Fruit fly (Drosophila melanogaster) whole organism, embryonic: ENCODE results near the gene Mdh1.

Experiments
- Bgb ChIP-seq: fragments of 200-800 bp; sonication (Bioruptor generic); IDR thresholded peaks from 2 replicates; pipeline ENCODE4 v1.3.6; 2022; ENCODE audit warnings: missing biosample characterization, missing genetic modification characterization; ENCODE audit not compliant: partially characterized antibody
- CG10462 ChIP-seq: fragments of 200-800 bp; sonication (Bioruptor generic); optimal IDR thresholded peaks from 2 replicates; lab custom pipeline; 2016; ENCODE audit warnings: missing biosample characterization, missing genetic modification characterization
- CG10565 ChIP-seq: fragments of 200-800 bp; sonication (Bioruptor generic); optimal IDR thresholded peaks from 3 replicates; lab custom pipeline; 2016; ENCODE audit warnings: missing biosample characterization, mild to moderate bottlenecking, missing genetic modification characterization
- CG11560 ChIP-seq: fragments of 200-800 bp; sonication (Bioruptor generic); IDR thresholded peaks from 3 replicates; pipeline ENCODE4 v1.3.6; 2022; ENCODE audit warnings: missing biosample characterization, missing genetic modification characterization
- CG13287 ChIP-seq: fragments of 200-800 bp; sonication (Bioruptor generic); IDR thresholded peaks from 2 replicates; pipeline ENCODE4 v1.3.6; 2022; ENCODE audit warnings: missing biosample characterization, missing genetic modification characterization; ENCODE audit not compliant: partially characterized antibody
- CG13296 ChIP-seq: fragments of 200-800 bp; sonication (Bioruptor generic); optimal IDR thresholded peaks from 3 replicates; lab custom pipeline; 2018; ENCODE audit warnings: missing biosample characterization, mild to moderate bottlenecking, missing genetic modification characterization
- CG13894 ChIP-seq: fragments of 200-800 bp; sonication (Bioruptor generic); optimal IDR thresholded peaks from 3 replicates; lab custom pipeline; 2018; ENCODE audit warnings: missing biosample characterization, mild to moderate bottlenecking, missing genetic modification characterization, moderate library complexity
- CG14860 ChIP-seq: fragments of 200-800 bp; sonication (Bioruptor generic); IDR thresholded peaks from 3 replicates; pipeline ENCODE4 v1.3.6; 2022; ENCODE audit warnings: missing biosample characterization, missing genetic modification characterization; ENCODE audit not compliant: partially characterized antibody
- CG16813 ChIP-seq: fragments of 200-800 bp; sonication (Bioruptor generic); IDR thresholded peaks from 3 replicates; pipeline ENCODE4 v1.3.6; 2022; ENCODE audit warnings: missing biosample characterization, missing genetic modification characterization; ENCODE audit not compliant: partially characterized antibody
- CG17186 ChIP-seq: fragments of 200-800 bp; sonication (Bioruptor generic); optimal IDR thresholded peaks from 3 replicates; lab custom pipeline; 2017; ENCODE audit warnings: missing biosample characterization, missing genetic modification reagents, missing genetic modification characterization
- CG17328 ChIP-seq: fragments of 200-800 bp; sonication (Bioruptor generic); IDR thresholded peaks from 2 replicates; pipeline ENCODE4 v1.3.6; 2022; ENCODE audit warnings: missing biosample characterization, missing genetic modification characterization
- CG17829 ChIP-seq: fragments of 200-800 bp; optimal IDR thresholded peaks from 2 replicates; lab custom pipeline; 2019; ENCODE audit warnings: missing biosample characterization, mild to moderate bottlenecking, missing genetic modification characterization, moderate library complexity
- CG17912 ChIP-seq: fragments of 200-800 bp; sonication (Bioruptor generic); optimal IDR thresholded peaks from 2 replicates; lab custom pipeline; 2018; ENCODE audit warnings: missing biosample characterization, mild to moderate bottlenecking, missing genetic modification characterization
- CG34224 ChIP-seq: fragments of 200-800 bp; sonication (Bioruptor generic); IDR thresholded peaks from 3 replicates; pipeline ENCODE4 v1.3.6; 2022; ENCODE audit warnings: missing biosample characterization, missing genetic modification characterization; ENCODE audit not compliant: partially characterized antibody
- CG7839 ChIP-seq: fragments of 200-800 bp; sonication (Bioruptor generic); optimal IDR thresholded peaks from 3 replicates; lab custom pipeline; 2018; ENCODE audit warnings: missing biosample characterization, mild to moderate bottlenecking, missing genetic modification characterization, moderate library complexity
- Dbx ChIP-seq: fragments of 200-800 bp; sonication (Bioruptor generic); IDR thresholded peaks from 3 replicates; pipeline ENCODE4 v1.3.6; 2022; ENCODE audit warnings: missing biosample characterization, missing genetic modification characterization
- Dfd ChIP-seq, 2 experiments: fragments of >200 bp; optimal IDR thresholded peaks; 2 replicates each; lab custom pipeline; 2017; ENCODE audit warnings: missing biosample characterization in 2 of 2, missing genetic modification characterization in 2 of 2
- Fer1 ChIP-seq: fragments of 200-800 bp; sonication (Bioruptor generic); optimal IDR thresholded peaks from 2 replicates; lab custom pipeline; 2017; ENCODE audit warnings: missing biosample characterization, mild to moderate bottlenecking, missing genetic modification characterization
- HLH3B ChIP-seq: fragments of 200-800 bp; sonication (Bioruptor generic); IDR thresholded peaks from 2 replicates; pipeline ENCODE4 v1.3.6; 2022; ENCODE audit warnings: missing biosample characterization, missing genetic modification characterization
- HmgD ChIP-seq: fragments of 200-800 bp; sonication (Bioruptor generic); optimal IDR thresholded peaks from 3 replicates; lab custom pipeline; 2016; ENCODE audit warnings: missing biosample characterization, missing genetic modification characterization
- Hr39 ChIP-seq: fragments of >200 bp; optimal IDR thresholded peaks from 2 replicates; lab custom pipeline; 2017
- Hr78 ChIP-seq, 2 experiments: fragments of 200-800 bp in 1 of 2; fragments of >200 bp in 1 of 2; sonication (Bioruptor generic) in 1 of 2; optimal IDR thresholded peaks; 2 replicates each; lab custom pipeline; 2017 to 2019; ENCODE audit warnings: missing biosample characterization in 2 of 2, missing genetic modification characterization in 2 of 2, mild to moderate bottlenecking in 1 of 2, moderate library complexity in 1 of 2
- MESR4 ChIP-seq: fragments of 200-800 bp; sonication (Bioruptor generic); optimal IDR thresholded peaks from 2 replicates; lab custom pipeline; 2018; ENCODE audit warnings: missing biosample characterization, mild to moderate bottlenecking, missing genetic modification characterization, moderate library complexity
- Med ChIP-seq: fragments of 200-800 bp; sonication (Bioruptor generic); peaks from one replicate; lab custom pipeline; 2016; ENCODE audit warnings: missing biosample characterization, missing genetic modification characterization, mild to moderate bottlenecking, inconsistent platforms, moderate library complexity
- Mes4 ChIP-seq: fragments of 200-800 bp; sonication (Bioruptor generic); optimal IDR thresholded peaks from 2 replicates; lab custom pipeline; 2016; ENCODE audit warnings: missing biosample characterization, missing genetic modification characterization
- NC2α ChIP-seq: fragments of 200-800 bp; sonication (Bioruptor generic); optimal IDR thresholded peaks from 2 replicates; lab custom pipeline; 2016; ENCODE audit warnings: missing biosample characterization, missing genetic modification characterization
- NC2β ChIP-seq: fragments of 200-800 bp; sonication (Bioruptor generic); optimal IDR thresholded peaks from 2 replicates; lab custom pipeline; 2016; ENCODE audit warnings: missing biosample characterization, missing genetic modification characterization
- NFAT ChIP-seq: fragments of 200-800 bp; sonication (Bioruptor generic); IDR thresholded peaks from 2 replicates; pipeline ENCODE4 v1.3.6; 2022; ENCODE audit warnings: missing biosample characterization, missing genetic modification characterization
- Neu2 ChIP-seq: fragments of 200-800 bp; sonication (Bioruptor generic); optimal IDR thresholded peaks from 3 replicates; lab custom pipeline; 2016; ENCODE audit warnings: missing biosample characterization, missing genetic modification characterization, borderline replicate concordance
- NfI ChIP-seq: fragments of 200-800 bp; sonication (Bioruptor generic); optimal IDR thresholded peaks from 3 replicates; lab custom pipeline; 2018; ENCODE audit warnings: missing biosample characterization, mild to moderate bottlenecking, missing genetic modification characterization, moderate library complexity
- Opbp ChIP-seq: fragments of 200-800 bp; sonication (Bioruptor generic); IDR thresholded peaks from 3 replicates; pipeline ENCODE4 v1.3.6; 2022; ENCODE audit warnings: missing biosample characterization, missing genetic modification characterization; ENCODE audit not compliant: partially characterized antibody
- Sry-β ChIP-seq: fragments of 200-800 bp; sonication (Bioruptor generic); optimal IDR thresholded peaks from 2 replicates; lab custom pipeline; 2018; ENCODE audit warnings: missing biosample characterization, mild to moderate bottlenecking, missing genetic modification characterization, moderate library complexity
- bbx ChIP-seq: fragments of 200-800 bp; sonication (Bioruptor generic); IDR thresholded peaks from 2 replicates; pipeline ENCODE4 v1.3.6; 2022; ENCODE audit warnings: missing biosample characterization, missing genetic modification characterization; ENCODE audit not compliant: partially characterized antibody
- crp ChIP-seq, 2 experiments: fragments of 200-800 bp; sonication (Bioruptor generic); optimal IDR thresholded peaks; 2 replicates in 1 of 2; 3 replicates in 1 of 2; lab custom pipeline; 2017; ENCODE audit warnings: missing biosample characterization in 2 of 2, missing genetic modification characterization in 2 of 2, mild to moderate bottlenecking in 1 of 2, moderate library complexity in 1 of 2
- fd96Cb ChIP-seq: fragments of 200-800 bp; sonication (Bioruptor generic); optimal IDR thresholded peaks from 2 replicates; lab custom pipeline; 2018; ENCODE audit warnings: missing biosample characterization, mild to moderate bottlenecking, missing genetic modification characterization, moderate library complexity
- gfzf ChIP-seq: fragments of 200-800 bp; sonication (Bioruptor generic); optimal IDR thresholded peaks from 2 replicates; lab custom pipeline; 2016; ENCODE audit warnings: missing biosample characterization, mild to moderate bottlenecking, missing genetic modification characterization, moderate library complexity
- gsb-n ChIP-seq: fragments of 200-800 bp; sonication (Bioruptor generic); optimal IDR thresholded peaks from 3 replicates; lab custom pipeline; 2018; ENCODE audit warnings: missing biosample characterization, mild to moderate bottlenecking, missing genetic modification characterization
- gt ChIP-seq: fragments of 200-800 bp; sonication (Bioruptor generic); IDR thresholded peaks from 2 replicates; pipeline ENCODE4 v1.3.6; 2022; ENCODE audit warnings: missing biosample characterization, missing genetic modification characterization
- inv ChIP-seq: fragments of 200-800 bp; sonication (Bioruptor generic); IDR thresholded peaks from 2 replicates; pipeline ENCODE4 v1.3.6; 2022; ENCODE audit warnings: missing biosample characterization, missing genetic modification characterization; ENCODE audit not compliant: partially characterized antibody
- jumu ChIP-seq: fragments of 200-800 bp; sonication (Bioruptor generic); optimal IDR thresholded peaks from 3 replicates; lab custom pipeline; 2016; ENCODE audit warnings: missing biosample characterization, missing genetic modification characterization
- pzg ChIP-seq: fragments of 200-800 bp; sonication (Bioruptor generic); optimal IDR thresholded peaks from 3 replicates; lab custom pipeline; 2018; ENCODE audit warnings: missing biosample characterization, mild to moderate bottlenecking, missing genetic modification characterization, moderate library complexity
- sens-2 ChIP-seq: fragments of 200-800 bp; sonication (Bioruptor generic); IDR thresholded peaks from 2 replicates; pipeline ENCODE4 v1.3.6; 2022; ENCODE audit warnings: missing biosample characterization, missing genetic modification characterization
- seq ChIP-seq: fragments of 200-800 bp; sonication (Bioruptor generic); IDR thresholded peaks from 2 replicates; pipeline ENCODE4 v1.3.6; 2022; ENCODE audit warnings: missing biosample characterization, missing genetic modification characterization
- sna ChIP-seq: fragments of 200-800 bp; sonication (Bioruptor generic); IDR thresholded peaks from 2 replicates; pipeline ENCODE4 v1.3.6; 2022; ENCODE audit warnings: missing biosample characterization, missing genetic modification characterization; ENCODE audit not compliant: partially characterized antibody
- tll ChIP-seq, 2 experiments: fragments of 200-800 bp in 1 of 2; fragments of >200 bp in 1 of 2; sonication (Bioruptor generic) in 1 of 2; optimal IDR thresholded peaks; 2 replicates each; lab custom pipeline; 2017 to 2019; ENCODE audit warnings: missing biosample characterization in 2 of 2, missing genetic modification characterization in 2 of 2, mild to moderate bottlenecking in 1 of 2, moderate library complexity in 1 of 2
- tna ChIP-seq: fragments of 200-800 bp; sonication (Bioruptor generic); IDR thresholded peaks from 2 replicates; pipeline ENCODE4 v1.3.6; 2022; ENCODE audit warnings: missing biosample characterization, missing genetic modification characterization; ENCODE audit not compliant: partially characterized antibody
- vfl ChIP-seq: fragments of 200-800 bp; sonication (Bioruptor generic); optimal IDR thresholded peaks from 2 replicates; lab custom pipeline; 2016; ENCODE audit warnings: missing biosample characterization, missing genetic modification characterization

Mdh1 gene

DNA sequence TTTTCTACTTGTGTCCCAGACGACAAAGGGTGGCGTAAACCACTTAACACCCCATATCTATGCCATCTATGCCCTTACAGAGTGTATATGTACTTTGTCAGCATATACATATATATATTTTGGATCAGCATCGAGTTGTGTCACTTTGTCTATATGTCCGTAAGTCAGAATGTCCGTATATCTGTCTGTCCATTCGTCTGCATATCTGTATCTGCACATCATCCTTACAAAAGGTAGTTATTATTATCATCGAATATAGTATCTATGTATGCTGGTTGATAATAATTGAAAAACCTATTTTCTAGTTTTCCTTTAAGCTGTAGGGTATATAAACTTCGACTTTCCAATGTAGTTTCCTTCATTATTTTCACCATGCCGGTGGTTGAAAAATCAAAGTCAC lies 45.0 kb downstream of the Mdh1 start (continued):
- TF ChIP-seq Hr78 (GFP tag; optimal IDR thresholded peaks at IDR 0.05; lab: Kevin White, UChicago) (no peak), CG7839 (tag; lab: Kevin White, UChicago) (no peak), CG13894 (no peak), CG17829 (tag; lab: Kevin White, UChicago) (peak; percentile 36), fd96Cb (tag; lab: Kevin White, UChicago) (peak; percentile 7), gsb-n (tag; lab: Kevin White, UChicago) (peak; percentile 12)
- TF ChIP-seq, all 482 proteins: peak for 51

DNA sequence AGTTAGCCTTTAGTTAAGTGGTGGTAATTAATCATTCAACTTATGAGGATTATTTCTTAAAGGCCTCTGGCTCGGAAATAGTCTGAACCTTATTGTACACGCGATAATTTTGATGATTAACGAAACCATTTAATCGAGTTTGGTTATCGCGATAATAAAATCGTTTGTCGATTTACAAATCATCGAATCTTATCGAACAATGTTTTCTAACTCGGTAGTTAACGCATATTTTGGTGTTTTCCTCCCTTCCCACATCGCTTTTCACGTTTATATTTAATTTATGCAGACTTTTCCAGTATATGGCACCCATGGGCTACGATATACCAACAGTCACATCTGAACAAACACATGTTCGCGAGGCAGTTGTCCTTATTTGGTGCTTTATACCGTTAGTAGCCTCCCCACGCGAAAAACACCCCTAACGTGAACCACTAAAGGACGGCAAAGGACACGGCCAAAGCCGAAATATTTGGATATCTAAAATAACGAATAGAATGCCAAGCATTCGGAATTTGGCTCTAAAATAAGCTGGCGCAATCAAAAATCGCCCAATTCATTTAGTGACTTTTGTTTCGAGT lies 52.0 kb downstream of the Mdh1 start, which contains the start of gene Frmd5:
Gene Frmd5 (plus strand): TSS at position 414 of the 578 bp plus-strand sequence.
- no peak for TF ChIP-seq jumu
- TF ChIP-seq sna = peak; percentile 44; the same call in 1 of the 2 replicates
- no peak for TF ChIP-seq Mes4 (GFP tag; lab: Kevin White, UChicago)
- peak; percentile 22 for TF ChIP-seq pzg (GFP tag; lab: Kevin White, UChicago)
- no peak for TF ChIP-seq CG17912 (GFP tag; lab: Kevin White, UChicago)
- TF ChIP-seq seq (GFP tag; lab: Robert Waterston, UW) = peak; percentile 11; the same call in 1 of the 2 replicates
- TF ChIP-seq HLH3B (GFP tag; lab: Robert Waterston, UW) = no peak
- TF ChIP-seq CG34224 = no peak
- TF ChIP-seq CG17328 (GFP tag; lab: Robert Waterston, UW) = no peak
- peak; percentile 37; the same call in 1 of the 2 replicates for TF ChIP-seq bbx
- TF ChIP-seq CG10565 (GFP tag; lab: Kevin White, UChicago) = no peak
- no peak for TF ChIP-seq tll (GFP tag; optimal IDR thresholded peaks at IDR 0.05; lab: Kevin White, UChicago)
- TF ChIP-seq NC2α (GFP tag; lab: Kevin White, UChicago) = no peak
- TF ChIP-seq CG11560 (tag; lab: Robert Waterston, UW) = no peak
- peak; percentile 46 for TF ChIP-seq gfzf (GFP tag; lab: Kevin White, UChicago)
- peak; percentile 23 for TF ChIP-seq Med
- no peak for TF ChIP-seq NfI (GFP tag; lab: Kevin White, UChicago)
- no peak for TF ChIP-seq NC2β
- peak; percentile 62 for TF ChIP-seq Neu2
- TF ChIP-seq crp (GFP tag; optimal IDR thresholded peaks at IDR 0.05; lab: Kevin White, UChicago) = peak in 1 of 2 experiments; percentile 54
- peak; percentile 62 for TF ChIP-seq CG13287 (GFP tag; lab: Robert Waterston, UW)
- no peak for TF ChIP-seq tna (GFP tag; lab: Robert Waterston, UW)
- no peak for TF ChIP-seq Dbx (GFP tag; lab: Robert Waterston, UW)
- TF ChIP-seq CG10462 (GFP tag; lab: Kevin White, UChicago) = no peak
- TF ChIP-seq CG17186 (GFP tag; lab: Kevin White, UChicago) = no peak
- TF ChIP-seq gt = no peak
- no peak for TF ChIP-seq sens-2
- TF ChIP-seq NFAT = no peak
- no peak for TF ChIP-seq vfl (GFP tag; lab: Kevin White, UChicago)
- TF ChIP-seq inv = no peak; the same call in 1 of the 2 replicates
- TF ChIP-seq Bgb (GFP tag; lab: Robert Waterston, UW) = 0 out of 2 replicates have a peak, but pooled peaks have one; percentile 7
- TF ChIP-seq Sry-β (GFP tag; lab: Kevin White, UChicago) = no peak
- TF ChIP-seq Hr39 (lab: Kevin White, UChicago) = no peak
- TF ChIP-seq CG14860 (GFP tag; lab: Robert Waterston, UW) = peak; percentile 65
- no peak for TF ChIP-seq Fer1 (GFP tag; lab: Kevin White, UChicago)
- peak; percentile 67; the same call in 2 of the 3 replicates for TF ChIP-seq Opbp (GFP tag; lab: Robert Waterston, UW)
- TF ChIP-seq MESR4 (GFP tag; lab: Kevin White, UChicago) = peak; percentile 6
- TF ChIP-seq CG13296 (GFP tag; lab: Kevin White, UChicago) = no peak
- peak; percentile 63; the same call in 1 of the 3 replicates for TF ChIP-seq CG16813 (GFP tag; lab: Robert Waterston, UW)
- TF ChIP-seq HmgD (GFP tag; lab: Kevin White, UChicago) = no peak
- no peak for TF ChIP-seq Dfd (GFP tag; optimal IDR thresholded peaks at IDR 0.05; lab: Kevin White, UChicago)
